Worm (Caenorhabditis elegans): ENCODE results near the gene snt-2.

DNA sequence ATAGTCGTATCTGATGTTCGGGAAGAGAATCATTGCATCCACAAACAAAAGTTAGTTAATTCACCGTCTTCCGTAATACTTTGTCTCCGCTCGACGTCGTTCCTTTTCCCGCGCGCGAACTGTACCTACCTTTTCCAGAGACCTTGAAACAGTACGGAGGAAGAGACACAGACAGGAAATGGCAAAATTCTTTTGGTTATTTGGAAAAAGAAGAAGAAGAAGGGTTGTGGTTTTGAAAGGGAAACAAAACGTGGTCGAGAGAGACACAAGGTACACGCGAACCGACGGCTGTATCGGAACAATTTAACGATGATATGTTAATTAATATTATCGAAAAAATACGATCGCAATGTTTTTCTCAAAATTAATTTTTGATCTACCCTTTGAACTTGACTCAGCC is 43.5 kb downstream of the snt-2 start:
- no peak for TF ChIP-seq med-1 (GFP tag; optimal IDR thresholded peaks at IDR 0.05; ENCODE audit: insufficient read depth)
- TF ChIP-seq ref-1 (GFP tag; conservative IDR thresholded peaks at IDR 0.05), result no peak
- no peak for TF ChIP-seq tab-1 (GFP tag; IDR thresholded peaks at IDR 0.05)
